Worm (Caenorhabditis elegans) whole organism, L3 larva: ENCODE results near the gene zig-6.
A peak's percentile ranks its signal among the peaks of the same experiment; 100 is the strongest.

Experiments
- elt-1 ChIP-seq: fragments of 150-350 bp; optimal IDR thresholded peaks from 2 replicates; lab custom pipeline; 2014; ENCODE audit warnings: missing biosample characterization, missing genetic modification characterization
- eor-1 ChIP-seq, 2 experiments: fragments of 150-350 bp; optimal IDR thresholded peaks; 2 replicates each; lab custom pipeline; 2014 to 2018; ENCODE audit warnings: missing biosample characterization in 2 of 2, missing genetic modification characterization in 2 of 2
- nhr-25 ChIP-seq: sonication (generic microtip); optimal IDR thresholded peaks from 2 replicates; lab custom pipeline; 2017; ENCODE audit warnings: missing biosample characterization, missing genetic modification characterization
- sea-2 ChIP-seq: fragments of 150-350 bp; sonication (generic microtip); optimal IDR thresholded peaks from 4 replicates; lab custom pipeline; 2014; ENCODE audit warnings: missing biosample characterization, missing genetic modification reagents, missing genetic modification characterization
- zag-1 ChIP-seq: fragments of 150-350 bp; optimal IDR thresholded peaks from 2 replicates; lab custom pipeline; 2014; ENCODE audit warnings: missing biosample characterization, missing genetic modification characterization

Gene zig-6

DNA sequence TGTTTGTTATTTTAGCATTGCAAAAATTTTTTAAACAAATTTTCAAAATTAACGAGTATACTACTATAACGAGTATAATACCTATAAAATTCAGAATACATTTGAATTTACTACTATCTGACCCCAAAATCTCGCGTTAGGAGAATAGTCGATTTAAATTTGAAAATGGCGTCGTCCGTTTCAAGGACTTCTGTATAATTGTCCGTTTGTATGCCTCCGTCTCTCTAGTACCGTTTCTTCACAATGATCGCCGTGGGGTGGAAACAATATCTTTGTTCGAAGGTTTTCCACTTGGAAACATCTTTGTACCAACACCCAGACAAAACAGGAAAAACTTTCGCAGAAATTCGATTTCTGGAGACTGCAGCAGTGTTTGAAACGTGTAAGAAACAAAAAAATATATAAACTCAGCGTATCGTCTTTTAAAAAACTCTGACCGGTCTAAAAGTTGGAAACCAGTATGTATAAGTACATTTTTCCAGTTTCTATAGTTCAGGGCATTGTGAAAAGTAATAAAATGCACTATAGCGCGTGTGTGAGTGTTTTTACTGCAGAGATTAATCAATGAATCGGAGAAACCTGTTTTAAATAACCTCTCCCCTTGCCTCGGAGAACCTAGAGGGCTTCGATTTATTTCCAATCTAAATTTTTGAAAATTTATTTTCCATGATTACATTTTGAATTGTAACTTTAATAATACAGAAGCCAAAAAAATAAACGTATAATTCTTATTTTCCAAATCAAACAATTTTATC, 51.0 kb downstream of the zig-6 start:
- TF ChIP-seq eor-1 (tag; optimal IDR thresholded peaks at IDR 0.05; lab: Kevin White, UChicago) (no peak), sea-2 (GFP tag; lab: Kevin White, UChicago) (no peak), zag-1 (tag; lab: Kevin White, UChicago) (no peak), elt-1 (tag; lab: Kevin White, UChicago) (peak; percentile 8), nhr-25 (tag; lab: Kevin White, UChicago) (peak; percentile 57)
